Worm (Caenorhabditis elegans): Measurements from ENCODE around the gene sel-13.

DNA sequence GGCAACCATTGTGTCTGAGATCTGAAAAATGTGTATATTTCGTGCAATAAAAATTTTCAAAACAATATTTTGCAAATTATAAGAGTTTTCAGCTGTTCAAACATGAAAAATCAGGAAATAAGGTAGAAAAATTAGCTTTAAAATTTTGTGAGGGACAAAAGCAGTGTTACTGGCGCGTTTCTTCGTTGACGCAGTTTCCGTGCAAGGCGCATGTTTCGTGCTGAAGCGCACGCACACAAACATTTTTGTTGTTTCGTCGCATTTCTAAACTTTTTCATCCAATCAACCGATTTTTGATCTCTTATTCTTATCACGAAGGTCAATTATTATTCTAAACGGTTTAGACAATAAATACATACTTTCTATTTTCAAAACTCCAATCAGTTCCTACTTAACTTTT is 6.7 kb downstream of the sel-13 start, which contains the start of gene nifk-1:
- TF ChIP-seq klf-2 (GFP tag; conservative IDR thresholded peaks at IDR 0.05), result no peak
- no peak for TF ChIP-seq med-1 (GFP tag; optimal IDR thresholded peaks at IDR 0.05; ENCODE audit: insufficient read depth)
- TF ChIP-seq ztf-29 (GFP tag; IDR thresholded peaks at IDR 0.05), result no peak
- no peak for TF ChIP-seq flt-1 (GFP tag; IDR thresholded peaks at IDR 0.05)

All from whole organism, midembryonic.